Worm (Caenorhabditis elegans): ENCODE results near the gene H05C05.4.

H05C05.4 gene

ce11 chrIII:2946101-2946500, at the start of gene H05C05.4:
Gene H05C05.4, minus strand, starts transcription at chrIII:2946201.
- TF ChIP-seq blmp-1 (tag; optimal IDR thresholded peaks at IDR 0.05), result peak; percentile 65
- TF ChIP-seq lir-3 (tag; optimal IDR thresholded peaks at IDR 0.05; ENCODE audit: poor library complexity), result no peak
- TF ChIP-seq hlh-17 (GFP tag; optimal IDR thresholded peaks at IDR 0.05; ENCODE audit: borderline replicate concordance), result no peak
- TF ChIP-seq pag-3 (tag; optimal IDR thresholded peaks at IDR 0.05; ENCODE audit: borderline replicate concordance, insufficient read depth), result no peak

- no peak for TF ChIP-seq ztf-4 (tag; optimal IDR thresholded peaks at IDR 0.05)
Observed at ce11 chrIII:2995288-2995687, 49.3 kb upstream of the H05C05.4 start.

- no peak for TF ChIP-seq C16A3.4 (tag; optimal IDR thresholded peaks at IDR 0.05)
- no peak for TF ChIP-seq hlh-4 (tag; optimal IDR thresholded peaks at IDR 0.05)
- TF ChIP-seq efl-1 (optimal IDR thresholded peaks at IDR 0.05), result no peak
- no peak for TF ChIP-seq efl-1 (GFP tag; optimal IDR thresholded peaks at IDR 0.05 in 1 of 2)
- TF ChIP-seq nhr-47 (tag; optimal IDR thresholded peaks at IDR 0.05), result no peak
- TF ChIP-seq lir-3 (tag; optimal IDR thresholded peaks at IDR 0.05; ENCODE audit: poor library complexity), result no peak
- no peak for TF ChIP-seq lin-15B (tag; optimal IDR thresholded peaks at IDR 0.05)
- TF ChIP-seq jun-1 (tag; optimal IDR thresholded peaks at IDR 0.05), result no peak
- TF ChIP-seq lin-39 (tag; optimal IDR thresholded peaks at IDR 0.05), result no peak
- no peak for TF ChIP-seq nhr-85 (tag)
- no peak for TF ChIP-seq elt-2 (tag; optimal IDR thresholded peaks at IDR 0.05)
- no peak for TF ChIP-seq pag-3 (tag; optimal IDR thresholded peaks at IDR 0.05; ENCODE audit: borderline replicate concordance, insufficient read depth)
- TF ChIP-seq mef-2 (tag; optimal IDR thresholded peaks at IDR 0.05), result no peak
- no peak for TF ChIP-seq fos-1 (tag; optimal IDR thresholded peaks at IDR 0.05)
- no peak for TF ChIP-seq C34B4.2 (tag; optimal IDR thresholded peaks at IDR 0.05)
- TF ChIP-seq pqm-1 (tag; optimal IDR thresholded peaks at IDR 0.05), result no peak
Observed at ce11 chrIII:2993963-2994362, 48.0 kb upstream of the H05C05.4 start.

DNA sequence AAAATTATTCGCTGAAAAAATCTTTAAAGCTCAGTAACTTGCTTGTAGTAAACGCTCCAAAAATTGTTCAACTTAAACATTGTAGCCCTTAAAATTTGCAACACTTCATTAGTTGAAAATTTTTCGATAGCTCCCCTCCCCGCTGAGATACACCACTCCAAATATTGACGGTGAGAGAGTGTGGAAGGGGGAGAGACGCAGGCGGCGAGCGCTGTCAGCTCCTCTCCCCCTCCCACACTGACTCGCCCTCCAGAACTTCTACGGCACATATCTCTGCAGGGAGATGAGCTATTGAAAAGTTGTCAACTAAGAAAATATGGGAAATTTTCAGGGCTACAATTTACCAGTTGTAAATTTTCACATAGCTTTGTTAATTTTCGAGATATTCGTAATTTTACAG, 46.2 kb upstream of the H05C05.4 start:
- TF ChIP-seq hlh-4 (tag; optimal IDR thresholded peaks at IDR 0.05), result no peak
- no peak for TF ChIP-seq elt-2 (tag; optimal IDR thresholded peaks at IDR 0.05)
- no peak for TF ChIP-seq swsn-7 (tag; optimal IDR thresholded peaks at IDR 0.05)
- TF ChIP-seq unc-86 (tag; optimal IDR thresholded peaks at IDR 0.05), result no peak
- no peak for TF ChIP-seq tbx-2 (tag; optimal IDR thresholded peaks at IDR 0.05)

DNA sequence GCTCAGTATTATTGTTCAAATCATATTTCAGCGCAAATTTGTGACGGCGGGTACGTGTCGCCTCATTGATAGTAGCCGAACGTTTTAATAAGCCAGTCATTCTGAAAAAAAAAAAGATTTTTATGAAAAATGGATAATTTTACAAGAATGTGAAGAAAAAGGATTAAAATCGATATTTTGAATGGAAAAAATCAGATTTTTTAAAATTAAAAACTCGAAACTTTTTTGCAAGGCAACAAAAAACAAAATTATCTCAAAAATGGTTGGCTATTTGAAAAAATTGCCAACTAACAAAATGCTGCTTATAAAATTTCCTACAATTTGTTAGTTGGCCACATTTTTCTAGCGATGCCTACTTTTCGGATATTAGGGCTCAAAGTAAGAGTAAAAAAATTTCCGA, 44.0 kb upstream of the H05C05.4 start, which contains the start of gene Y55D5A.4:
Gene Y55D5A.4, minus strand, starts transcription at position 101 of the 400 bp plus-strand sequence.
- TF ChIP-seq hlh-4 (tag; optimal IDR thresholded peaks at IDR 0.05) (no peak), ceh-82 (tag; optimal IDR thresholded peaks at IDR 0.05) (no peak), fkh-8 (tag; optimal IDR thresholded peaks at IDR 0.05) (no peak), Y116A8C.19 (tag; optimal IDR thresholded peaks at IDR 0.05; ENCODE audit: borderline replicate concordance) (no peak), unc-30 (tag; optimal IDR thresholded peaks at IDR 0.05) (no peak), zag-1 (tag; optimal IDR thresholded peaks at IDR 0.05) (no peak), lsy-2 (tag; optimal IDR thresholded peaks at IDR 0.05) (no peak)

DNA sequence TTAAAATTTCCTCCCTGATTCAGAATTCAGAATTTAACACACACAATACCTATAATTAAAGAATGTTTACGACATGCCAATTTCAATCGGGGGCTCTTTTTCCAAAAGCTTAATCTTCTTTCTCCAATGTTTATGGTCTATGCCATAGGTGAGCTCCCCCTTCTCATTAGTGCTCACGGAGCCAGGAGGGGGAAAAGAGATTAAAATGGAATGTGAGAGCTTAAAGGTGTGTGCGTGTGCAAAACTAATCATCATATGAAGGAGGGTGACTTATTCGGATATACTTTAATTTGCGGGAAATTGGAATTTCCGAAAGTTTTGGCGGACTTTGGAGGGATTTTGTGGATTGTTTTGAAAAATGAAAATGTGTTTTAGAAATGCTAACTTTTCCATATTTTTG, 37.0 kb upstream of the H05C05.4 start:
- TF ChIP-seq fkh-8 (tag; optimal IDR thresholded peaks at IDR 0.05) (peak; percentile 8), fkh-10 (GFP tag; optimal IDR thresholded peaks at IDR 0.05) (no peak), xbp-1 (tag; optimal IDR thresholded peaks at IDR 0.05) (no peak), zip-4 (GFP tag; optimal IDR thresholded peaks at IDR 0.05) (no peak), tbx-2 (tag; optimal IDR thresholded peaks at IDR 0.05) (no peak), efl-1 (optimal IDR thresholded peaks at IDR 0.05) (no peak), efl-1 (GFP tag; optimal IDR thresholded peaks at IDR 0.05 in 1 of 2) (peak in 1 of 2 experiments; percentile 50), lir-3 (tag; optimal IDR thresholded peaks at IDR 0.05; ENCODE audit: poor library complexity) (no peak), Y116A8C.19 (tag; optimal IDR thresholded peaks at IDR 0.05; ENCODE audit: borderline replicate concordance) (no peak), lin-15B (tag; optimal IDR thresholded peaks at IDR 0.05) (no peak), hlh-17 (GFP tag; optimal IDR thresholded peaks at IDR 0.05; ENCODE audit: borderline replicate concordance) (no peak), dsc-1 (tag; optimal IDR thresholded peaks at IDR 0.05) (peak; percentile 76), ceh-82 (tag; optimal IDR thresholded peaks at IDR 0.05) (no peak), nhr-12 (tag; optimal IDR thresholded peaks at IDR 0.05) (no peak), sox-4 (tag; optimal IDR thresholded peaks at IDR 0.05) (no peak), C16A3.4 (tag; optimal IDR thresholded peaks at IDR 0.05) (no peak), nhr-85 (tag) (peak; percentile 12), unc-30 (tag; optimal IDR thresholded peaks at IDR 0.05) (no peak), F16B12.6 (tag; optimal IDR thresholded peaks at IDR 0.05) (no peak), skn-1 (tag; optimal IDR thresholded peaks at IDR 0.05) (no peak)
